Fruit fly (Drosophila melanogaster): ENCODE measurements around the gene Grl65a.
A peak's percentile ranks its signal among the peaks of the same experiment; 100 is the strongest.

Gene Grl65a

DNA sequence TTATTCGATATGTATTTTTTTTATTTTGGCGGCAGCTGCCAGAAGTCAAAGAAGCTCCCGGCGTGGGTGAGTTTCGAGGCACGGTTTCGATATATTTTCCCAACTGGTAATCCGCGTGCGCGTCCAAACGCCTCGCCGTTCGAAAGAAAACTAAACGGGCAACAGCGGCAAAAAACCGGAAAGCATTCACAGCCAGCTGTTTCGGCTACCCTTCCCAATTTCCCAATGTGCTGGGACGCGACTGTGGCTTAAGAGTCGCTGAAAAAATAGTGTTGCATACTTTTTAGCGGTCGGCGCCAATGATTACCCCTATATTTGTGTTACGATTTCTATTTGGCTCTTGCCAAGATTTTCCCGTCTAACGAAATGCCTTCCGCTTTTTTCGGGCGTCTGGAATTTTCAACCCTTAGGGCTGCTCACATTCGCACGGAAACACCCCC, 35.8 kb upstream of the Grl65a start, which contains the start of gene SP1173 (continued):
- TF ChIP-seq pzg (GFP tag; optimal IDR thresholded peaks at IDR 0.05) (peak; percentile 12), hb (GFP tag; IDR thresholded peaks at IDR 0.05; ENCODE audit: partially characterized antibody) (no peak), tio (GFP tag; optimal IDR thresholded peaks at IDR 0.05) (no peak), D (optimal IDR thresholded peaks at IDR 0.05) (no peak), D (GFP tag; optimal IDR thresholded peaks at IDR 0.05) (no peak), Atf3 (GFP tag; optimal IDR thresholded peaks at IDR 0.05) (no peak), cwo (GFP tag; optimal IDR thresholded peaks at IDR 0.05) (peak; percentile 44), CG2875 (GFP tag; optimal IDR thresholded peaks at IDR 0.05) (no peak), wek (GFP tag; optimal IDR thresholded peaks at IDR 0.05) (peak; percentile 52), CG3726 (GFP tag; IDR thresholded peaks at IDR 0.05) (no peak), MTF-1 (GFP tag; optimal IDR thresholded peaks at IDR 0.05; ENCODE audit: borderline replicate concordance) (no peak), luna (GFP tag; optimal IDR thresholded peaks at IDR 0.05) (no peak), CG6254 (GFP tag; optimal IDR thresholded peaks at IDR 0.05) (no peak), gcm (GFP tag; optimal IDR thresholded peaks at IDR 0.05) (peak; percentile 74), Hr3 (GFP tag; optimal IDR thresholded peaks at IDR 0.05) (no peak), Mad (GFP tag; optimal IDR thresholded peaks at IDR 0.05) (no peak), CG34376 (GFP tag; optimal IDR thresholded peaks at IDR 0.05) (peak; percentile 80), row (GFP tag; IDR thresholded peaks at IDR 0.05) (peak; percentile 36; the same call in 2 of the 3 replicates), ap (GFP tag; IDR thresholded peaks at IDR 0.05) (no peak), Ravus (GFP tag; IDR thresholded peaks at IDR 0.05) (no peak), yki (optimal IDR thresholded peaks at IDR 0.05) (no peak), CG14050 (GFP tag; IDR thresholded peaks at IDR 0.05) (no peak; the same call in 2 of the 3 replicates), ash1 (GFP tag; optimal IDR thresholded peaks at IDR 0.05) (no peak), grn (GFP tag; optimal IDR thresholded peaks at IDR 0.05) (no peak), CG5180 (GFP tag; optimal IDR thresholded peaks at IDR 0.05) (peak; percentile 24), lola (GFP tag; optimal IDR thresholded peaks at IDR 0.05) (peak in 1 of 3 experiments; percentile 68), gcm2 (GFP tag; optimal IDR thresholded peaks at IDR 0.05) (peak; percentile 30), dm (GFP tag; optimal IDR thresholded peaks at IDR 0.05) (peak; percentile 22), MBD-R2 (GFP tag; IDR thresholded peaks at IDR 0.05) (peak; percentile 47; the same call in 1 of the 2 replicates), CG30403 (GFP tag; optimal IDR thresholded peaks at IDR 0.05) (no peak), NK7.1 (GFP tag; optimal IDR thresholded peaks at IDR 0.05) (no peak), wor (GFP tag; IDR thresholded peaks at IDR 0.05) (no peak), Lhr (GFP tag; optimal IDR thresholded peaks at IDR 0.05) (peak; percentile 40), rib (GFP tag; IDR thresholded peaks at IDR 0.05) (peak; percentile 74; the same call in 1 of the 2 replicates), CG1792 (GFP tag; optimal IDR thresholded peaks at IDR 0.05) (no peak), az2 (GFP tag; optimal IDR thresholded peaks at IDR 0.05) (no peak), Ssrp (tag; optimal IDR thresholded peaks at IDR 0.05) (no peak), CG18011 (GFP tag; optimal IDR thresholded peaks at IDR 0.05) (no peak), gt (GFP tag; IDR thresholded peaks at IDR 0.05) (no peak), grau (tag; optimal IDR thresholded peaks at IDR 0.05) (peak; percentile 31), sima (GFP tag; optimal IDR thresholded peaks at IDR 0.05) (no peak), onecut (GFP tag; IDR thresholded peaks at IDR 0.05) (peak; percentile 55), Opbp (GFP tag; IDR thresholded peaks at IDR 0.05; ENCODE audit: partially characterized antibody) (peak; percentile 65; the same call in 1 of the 3 replicates), usp (GFP tag; optimal IDR thresholded peaks at IDR 0.05) (no peak), dmrt99B (tag; optimal IDR thresholded peaks at IDR 0.05) (peak; percentile 41), sr (GFP tag; IDR thresholded peaks at IDR 0.05) (peak; percentile 94), CG2712 (tag; optimal IDR thresholded peaks at IDR 0.05) (peak; percentile 38), Hmx (GFP tag; optimal IDR thresholded peaks at IDR 0.05) (no peak), Gug (GFP tag; IDR thresholded peaks at IDR 0.05) (no peak), CG2678 (tag; optimal IDR thresholded peaks at IDR 0.05) (peak; percentile 34), CG14667 (GFP tag; IDR thresholded peaks at IDR 0.05) (no peak), sd (tag; optimal IDR thresholded peaks at IDR 0.05) (peak; percentile 64)
